Fruit fly (Drosophila melanogaster) whole organism, prepupa: ENCODE measurements around the gene EloA.

Experiments
- CG11294 ChIP-seq: fragments of 200-800 bp; sonication (Bioruptor generic); IDR thresholded peaks from 2 replicates; pipeline ENCODE4 v1.3.6; 2022; ENCODE audit warnings: missing biosample characterization, missing genetic modification characterization
- CG11762 ChIP-seq: fragments of 200-800 bp; sonication (Bioruptor generic); optimal IDR thresholded peaks from 3 replicates; lab custom pipeline; 2016; ENCODE audit warnings: missing biosample characterization, missing genetic modification characterization; ENCODE audit not compliant: insufficient read depth
- CG16779 ChIP-seq: fragments of 200-800 bp; sonication (Bioruptor generic); optimal IDR thresholded peaks from 3 replicates; lab custom pipeline; 2017; ENCODE audit warnings: missing biosample characterization, mild to moderate bottlenecking, missing genetic modification characterization
- CG32006 ChIP-seq: fragments of 200-800 bp; sonication (Bioruptor generic); optimal IDR thresholded peaks from 3 replicates; lab custom pipeline; 2017; ENCODE audit warnings: missing biosample characterization, mild to moderate bottlenecking, missing genetic modification characterization
- CG8119 ChIP-seq: fragments of 200-800 bp; sonication (Bioruptor generic); IDR thresholded peaks from 3 replicates; pipeline ENCODE4 v1.3.6; 2022; ENCODE audit warnings: missing biosample characterization, missing genetic modification characterization
- CG8632 ChIP-seq: fragments of 200-800 bp; sonication (Bioruptor generic); optimal IDR thresholded peaks from 3 replicates; lab custom pipeline; 2016; ENCODE audit warnings: missing biosample characterization, missing genetic modification characterization
- Eip78C ChIP-seq: fragments of 200-800 bp; sonication (Bioruptor generic); peaks from one replicate; lab custom pipeline; 2016; ENCODE audit warnings: missing biosample characterization, missing genetic modification characterization
- Gug ChIP-seq: fragments of 200-800 bp; sonication (Bioruptor generic); IDR thresholded peaks from 2 replicates; pipeline ENCODE4 v1.3.6; 2022; ENCODE audit warnings: missing biosample characterization, missing genetic modification characterization
- Hr4 ChIP-seq: fragments of 200-800 bp; sonication (Bioruptor generic); optimal IDR thresholded peaks from 3 replicates; lab custom pipeline; 2016; ENCODE audit warnings: missing biosample characterization, missing genetic modification characterization
- OdsH ChIP-seq: fragments of 200-800 bp; sonication (Bioruptor generic); optimal IDR thresholded peaks from 3 replicates; lab custom pipeline; 2016; ENCODE audit warnings: missing biosample characterization, missing genetic modification characterization
- Sox102F ChIP-seq: fragments of 200-800 bp; sonication (Bioruptor generic); optimal IDR thresholded peaks from 2 replicates; lab custom pipeline; 2016; ENCODE audit warnings: missing biosample characterization, mild to moderate bottlenecking, missing genetic modification characterization
- Sox14 ChIP-seq: fragments of 200-800 bp; sonication (Bioruptor generic); optimal IDR thresholded peaks from 3 replicates; lab custom pipeline; 2016; ENCODE audit warnings: missing biosample characterization, missing genetic modification characterization
- esn ChIP-seq: fragments of 200-800 bp; sonication (Bioruptor generic); optimal IDR thresholded peaks from 2 replicates; lab custom pipeline; 2016; ENCODE audit warnings: missing biosample characterization, mild to moderate bottlenecking, missing genetic modification characterization, moderate library complexity
- ss ChIP-seq, 2 experiments: fragments of 200-800 bp; sonication (Bioruptor generic); optimal IDR thresholded peaks; 2 replicates in 1 of 2; 3 replicates in 1 of 2; lab custom pipeline; 2017 to 2018; ENCODE audit warnings: mild to moderate bottlenecking in 2 of 2, missing biosample characterization in 2 of 2, missing genetic modification characterization in 2 of 2, moderate library complexity in 1 of 2

- TF ChIP-seq CG11762 = no peak
- TF ChIP-seq Hr4 (GFP tag; lab: Kevin White, UChicago) = peak; percentile 21
- peak; percentile 84 for TF ChIP-seq Eip78C (GFP tag; lab: Kevin White, UChicago)
- TF ChIP-seq Sox102F (GFP tag; lab: Kevin White, UChicago) = peak; percentile 74
- peak; percentile 51 for TF ChIP-seq CG32006 (GFP tag; lab: Kevin White, UChicago)
- peak; percentile 39 for TF ChIP-seq CG8632 (GFP tag; lab: Kevin White, UChicago)
- TF ChIP-seq esn = peak; percentile 52
- TF ChIP-seq OdsH (GFP tag; lab: Kevin White, UChicago) = peak; percentile 49
- TF ChIP-seq CG11294 (GFP tag; lab: Robert Waterston, UW) = peak; percentile 31; the same call in 1 of the 2 replicates
- TF ChIP-seq ss (GFP tag; optimal IDR thresholded peaks at IDR 0.05; lab: Kevin White, UChicago) = peak; percentile 83 to 84
- TF ChIP-seq Sox14 (GFP tag; lab: Kevin White, UChicago) = peak; percentile 54
- no peak for TF ChIP-seq Gug (GFP tag; lab: Robert Waterston, UW)
- TF ChIP-seq CG16779 (tag; lab: Kevin White, UChicago) = peak; percentile 30
- peak; percentile 78 for TF ChIP-seq CG8119
Observed at dm6 chr3R:23295360-23295772, 44.0 kb downstream of the EloA start.
